Worm (Caenorhabditis elegans) whole organism, L4 larva: ENCODE measurements around the gene kin-20.

Source experiments
- F10B5.3 ChIP-seq: sonication (generic microtip); optimal IDR thresholded peaks from 2 replicates; lab custom pipeline; 2016; ENCODE audit warnings: mild to moderate bottlenecking, missing genetic modification characterization, missing compliant biosample characterization
- F37D6.2 ChIP-seq: sonication (generic microtip); optimal IDR thresholded peaks from 2 replicates; lab custom pipeline; 2016; ENCODE audit warnings: mild to moderate bottlenecking, missing genetic modification characterization, missing compliant biosample characterization
- T26A8.4 ChIP-seq: fragments of 200-800 bp; sonication (Bioruptor generic); IDR thresholded peaks from 2 replicates; pipeline ENCODE4 v1.3.6; 2022; ENCODE audit warnings: missing genetic modification characterization, missing compliant biosample characterization
- Y105C5A.15 ChIP-seq: fragments of 200-800 bp; sonication (Bioruptor generic); IDR thresholded peaks from 2 replicates; pipeline ENCODE4 v1.3.6; 2022; ENCODE audit warnings: missing genetic modification characterization, missing compliant biosample characterization
- Y5F2A.4 ChIP-seq: fragments of 200-800 bp; sonication (Bioruptor generic); optimal IDR thresholded peaks from 2 replicates; lab custom pipeline; 2018; ENCODE audit warnings: mild to moderate bottlenecking, missing genetic modification characterization, missing compliant biosample characterization
- aha-1 ChIP-seq: fragments of 150-350 bp; peaks from one replicate; lab custom pipeline; 2014; ENCODE audit warnings: missing biosample characterization, missing genetic modification characterization
- ama-1 ChIP-seq: fragments of 150-350 bp; optimal IDR thresholded peaks from 2 replicates; lab custom pipeline; 2014; ENCODE audit warnings: inconsistent platforms, mixed read lengths
- arid-1 ChIP-seq: fragments of 200-800 bp; sonication (Bioruptor generic); conservative IDR thresholded peaks from 2 replicates; pipeline ENCODE4 v1.3.6; 2022; ENCODE audit warnings: missing genetic modification reagents, missing genetic modification characterization, missing compliant biosample characterization
- ces-1 ChIP-seq: fragments of 150-350 bp; sonication (generic microtip); optimal IDR thresholded peaks from 4 replicates; lab custom pipeline; 2014; ENCODE audit warnings: missing biosample characterization, missing genetic modification reagents, missing genetic modification characterization
- daf-16 ChIP-seq, 3 experiments: sonication (generic microtip); optimal IDR thresholded peaks; 2 replicates each; lab custom pipeline; 2016 to 2017; ENCODE audit warnings: missing genetic modification characterization in 3 of 3, missing genetic modification reagents in 3 of 3, mild to moderate bottlenecking in 2 of 3, missing compliant biosample characterization in 2 of 3, missing biosample characterization in 1 of 3, moderate library complexity in 1 of 3
- daf-19 ChIP-seq: fragments of 200-800 bp; sonication (Bioruptor generic); conservative IDR thresholded peaks from 2 replicates; pipeline ENCODE4 v1.3.6; 2022; ENCODE audit warnings: missing genetic modification characterization, missing compliant biosample characterization
- dmd-6 ChIP-seq: fragments of 200-800 bp; sonication (Bioruptor generic); IDR thresholded peaks from 2 replicates; pipeline ENCODE4 v1.3.6; 2022; ENCODE audit warnings: missing genetic modification reagents, missing genetic modification characterization, missing compliant biosample characterization
- dmd-8 ChIP-seq: fragments of 200-800 bp; sonication (Bioruptor generic); IDR thresholded peaks from 2 replicates; pipeline ENCODE4 v1.3.6; 2022; ENCODE audit warnings: missing genetic modification characterization, missing compliant biosample characterization
- dpl-1 ChIP-seq: fragments of 150-350 bp; optimal IDR thresholded peaks from 2 replicates; lab custom pipeline; 2014; ENCODE audit warnings: missing biosample characterization, missing genetic modification reagents, missing genetic modification characterization
- dve-1 ChIP-seq: sonication (generic microtip); optimal IDR thresholded peaks from 2 replicates; lab custom pipeline; 2017; ENCODE audit warnings: antibody characterized with exemption, mild to moderate bottlenecking, missing genetic modification characterization, missing compliant biosample characterization; ENCODE audit not compliant: insufficient read depth
- egl-27 ChIP-seq: sonication (generic microtip); optimal IDR thresholded peaks from 3 replicates; lab custom pipeline; 2017; ENCODE audit warnings: missing biosample characterization, missing genetic modification reagents, missing genetic modification characterization
- egl-43 ChIP-seq: fragments of 200-800 bp; sonication (Bioruptor generic); IDR thresholded peaks from 2 replicates; pipeline ENCODE4 v1.3.6; 2022; ENCODE audit warnings: missing genetic modification reagents, missing genetic modification characterization, missing compliant biosample characterization
- fkh-10 ChIP-seq: fragments of 150-350 bp; optimal IDR thresholded peaks from 2 replicates; lab custom pipeline; 2014; ENCODE audit warnings: missing biosample characterization, missing genetic modification reagents, missing genetic modification characterization
- hlh-11 ChIP-seq: fragments of 200-800 bp; sonication (Bioruptor generic); optimal IDR thresholded peaks from 2 replicates; lab custom pipeline; 2018; ENCODE audit warnings: mild to moderate bottlenecking, missing genetic modification characterization, missing compliant biosample characterization
- hlh-30 ChIP-seq: sonication (generic microtip); optimal IDR thresholded peaks from 2 replicates; lab custom pipeline; 2017; ENCODE audit warnings: antibody characterized with exemption, mild to moderate bottlenecking, missing genetic modification characterization, missing compliant biosample characterization; ENCODE audit not compliant: insufficient read depth
- lin-13 ChIP-seq: fragments of 150-350 bp; optimal IDR thresholded peaks from 2 replicates; lab custom pipeline; 2014; ENCODE audit warnings: missing biosample characterization, missing genetic modification reagents, missing genetic modification characterization
- lin-15B ChIP-seq: fragments of 150-350 bp; sonication (generic microtip); optimal IDR thresholded peaks from 3 replicates; lab custom pipeline; 2014; ENCODE audit warnings: missing biosample characterization, missing genetic modification characterization
- lin-38 ChIP-seq: fragments of 200-800 bp; sonication (Bioruptor generic); IDR thresholded peaks from 2 replicates; pipeline ENCODE4 v1.3.6; 2022; ENCODE audit warnings: missing genetic modification reagents, missing genetic modification characterization, missing compliant biosample characterization
- madf-9 ChIP-seq: fragments of 200-800 bp; sonication (Bioruptor generic); conservative IDR thresholded peaks from 2 replicates; pipeline ENCODE4 v1.3.6; 2022; ENCODE audit warnings: missing genetic modification reagents, missing genetic modification characterization, missing compliant biosample characterization
- mdl-1 ChIP-seq, 2 experiments: fragments of 150-350 bp in 1 of 2; sonication (generic microtip) in 1 of 2; optimal IDR thresholded peaks; 2 replicates each; lab custom pipeline; 2014 to 2017; ENCODE audit warnings: missing biosample characterization in 2 of 2, missing genetic modification characterization in 2 of 2
- mep-1 ChIP-seq: fragments of 150-350 bp; sonication (generic microtip); optimal IDR thresholded peaks from 3 replicates; lab custom pipeline; 2014; ENCODE audit warnings: missing biosample characterization, missing genetic modification characterization
- mes-2 ChIP-seq: sonication (generic microtip); optimal IDR thresholded peaks from 2 replicates; lab custom pipeline; 2016; ENCODE audit warnings: missing genotype, mild to moderate bottlenecking, missing genetic modification characterization, missing compliant biosample characterization; ENCODE audit not compliant: poor library complexity, severe bottlenecking
- mxl-3 ChIP-seq: fragments of 200-800 bp; sonication (Bioruptor generic); optimal IDR thresholded peaks from 2 replicates; lab custom pipeline; 2018; ENCODE audit warnings: mild to moderate bottlenecking, missing genetic modification characterization, missing compliant biosample characterization
- nhr-102 ChIP-seq: sonication (generic microtip); optimal IDR thresholded peaks from 2 replicates; lab custom pipeline; 2016; ENCODE audit warnings: mild to moderate bottlenecking, missing genetic modification characterization, moderate library complexity, missing compliant biosample characterization
- nhr-11 ChIP-seq: fragments of 150-350 bp; optimal IDR thresholded peaks from 2 replicates; lab custom pipeline; 2014; ENCODE audit warnings: missing biosample characterization, missing genetic modification characterization
- nhr-25 ChIP-seq: sonication (generic microtip); optimal IDR thresholded peaks from 2 replicates; lab custom pipeline; 2017; ENCODE audit warnings: missing genetic modification characterization, mild to moderate bottlenecking, missing compliant biosample characterization, antibody characterized with exemption, moderate library complexity, borderline replicate concordance; ENCODE audit not compliant: insufficient read depth
- nhr-28 ChIP-seq: fragments of 150-350 bp; optimal IDR thresholded peaks from 2 replicates; lab custom pipeline; 2014; ENCODE audit warnings: missing biosample characterization, missing genetic modification characterization
- pha-4 ChIP-seq, 2 experiments: fragments of 150-350 bp in 1 of 2; fragments of 200-800 bp in 1 of 2; sonication (Bioruptor generic) in 1 of 2; IDR thresholded peaks in 1 of 2; optimal IDR thresholded peaks in 1 of 2; 2 replicates each; pipeline versions ENCODE4 v1.3.6 to Lab custom; 2014 to 2022; ENCODE audit warnings: missing genetic modification characterization in 2 of 2, missing genetic modification reagents in 2 of 2, missing biosample characterization in 1 of 2, missing compliant biosample characterization in 1 of 2
- saeg-2 ChIP-seq: fragments of 200-800 bp; sonication (Bioruptor generic); IDR thresholded peaks from 2 replicates; pipeline ENCODE4 v1.3.6; 2022; ENCODE audit warnings: missing genetic modification reagents, missing genetic modification characterization, missing compliant biosample characterization
- set-16 ChIP-seq: fragments of 200-800 bp; sonication (Bioruptor generic); IDR thresholded peaks from 2 replicates; pipeline ENCODE4 v1.3.6; 2022; ENCODE audit warnings: missing genetic modification reagents, missing genetic modification characterization, missing compliant biosample characterization
- snpc-4 ChIP-seq: fragments of 150-350 bp; optimal IDR thresholded peaks from 2 replicates; lab custom pipeline; 2014; ENCODE audit warnings: missing biosample characterization, missing genetic modification characterization
- unc-130 ChIP-seq: sonication (generic microtip); optimal IDR thresholded peaks from 2 replicates; lab custom pipeline; 2016; ENCODE audit warnings: missing genetic modification reagents, missing genetic modification characterization, missing compliant biosample characterization
- zfp-3 ChIP-seq: fragments of 200-800 bp; sonication (Bioruptor generic); conservative IDR thresholded peaks from 2 replicates; pipeline ENCODE4 v1.3.6; 2022; ENCODE audit warnings: missing genetic modification reagents, missing genetic modification characterization, missing compliant biosample characterization
- zip-11 ChIP-seq: fragments of 200-800 bp; sonication (Bioruptor generic); IDR thresholded peaks from 2 replicates; pipeline ENCODE4 v1.3.6; 2022; ENCODE audit warnings: missing genetic modification characterization, missing compliant biosample characterization
- ztf-7 ChIP-seq: fragments of 150-350 bp; optimal IDR thresholded peaks from 2 replicates; lab custom pipeline; 2014; ENCODE audit warnings: missing biosample characterization, missing genetic modification characterization

The kin-20 gene

DNA sequence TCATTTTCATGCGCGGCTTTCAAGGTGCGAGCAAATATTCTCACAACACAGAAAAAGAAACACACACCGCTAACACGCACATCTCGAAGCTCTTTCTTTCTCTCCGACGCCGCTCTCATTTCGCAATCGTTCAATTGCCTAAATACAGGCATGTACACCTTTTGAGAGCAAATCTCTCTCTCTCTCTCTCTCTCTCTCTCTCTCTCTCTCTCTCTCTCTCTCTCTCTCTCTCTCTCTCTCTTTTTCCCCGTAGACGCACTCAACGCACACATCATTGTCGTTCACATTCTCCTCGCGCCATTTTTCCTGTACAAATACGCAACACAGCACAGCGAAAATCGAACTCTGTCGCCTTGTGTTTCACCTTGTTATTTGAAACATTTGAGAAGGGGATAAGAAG, 1.7 kb upstream of the kin-20 start:
- no peak for TF ChIP-seq ces-1 (GFP tag; lab: Kevin White, UChicago)
- TF ChIP-seq dpl-1 (GFP tag; lab: Kevin White, UChicago): no peak
- TF ChIP-seq mxl-3 (GFP tag; lab: Kevin White, UChicago): peak; percentile 1
- TF ChIP-seq dmd-8 (GFP tag; lab: Robert Waterston, UW): no peak
- TF ChIP-seq lin-38 (GFP tag; lab: Robert Waterston, UW): no peak
- TF ChIP-seq ama-1 (lab: Kevin White, UChicago): no peak
- TF ChIP-seq zfp-3 (GFP tag; lab: Robert Waterston, UW): no peak
- TF ChIP-seq F10B5.3 (tag; lab: Kevin White, UChicago): no peak
- TF ChIP-seq Y5F2A.4: no peak
- no peak for TF ChIP-seq unc-130 (GFP tag; lab: Kevin White, UChicago)
- peak; percentile 92 for TF ChIP-seq pha-4 (GFP tag; IDR thresholded peaks at IDR 0.05; lab: Robert Waterston, UW)
- TF ChIP-seq pha-4 (tag; optimal IDR thresholded peaks at IDR 0.05; lab: Kevin White, UChicago): peak; percentile 17
- no peak for TF ChIP-seq nhr-102
- peak; percentile 74 for TF ChIP-seq aha-1 (tag; lab: Kevin White, UChicago)
- TF ChIP-seq daf-16 (GFP tag; optimal IDR thresholded peaks at IDR 0.05; lab: Kevin White, UChicago): no peak
- TF ChIP-seq daf-16 (tag; optimal IDR thresholded peaks at IDR 0.05; lab: Kevin White, UChicago): peak; percentile 5
- peak; percentile 2 for TF ChIP-seq hlh-30
- no peak for TF ChIP-seq fkh-10 (GFP tag; lab: Kevin White, UChicago)
- TF ChIP-seq dmd-6 (GFP tag; lab: Robert Waterston, UW): peak; percentile 51; the same call in 1 of the 2 replicates
- TF ChIP-seq nhr-28 (tag; lab: Kevin White, UChicago): peak; percentile 30
- TF ChIP-seq saeg-2 (GFP tag; lab: Robert Waterston, UW): no peak
- peak; percentile 67 for TF ChIP-seq hlh-11 (tag; lab: Kevin White, UChicago)
- peak; percentile 57 for TF ChIP-seq mep-1 (tag; lab: Kevin White, UChicago)
- no peak for TF ChIP-seq egl-27 (tag; lab: Kevin White, UChicago)
- TF ChIP-seq set-16 (GFP tag; lab: Robert Waterston, UW): peak; percentile 69
- peak; percentile 42; the same call in 1 of the 2 replicates for TF ChIP-seq T26A8.4
- TF ChIP-seq madf-9 (GFP tag; lab: Robert Waterston, UW): no peak
- TF ChIP-seq ztf-7: no peak
- peak; percentile 27 for TF ChIP-seq nhr-25
- peak; percentile 78 for TF ChIP-seq dve-1 (tag; lab: Kevin White, UChicago)
- no peak for TF ChIP-seq zip-11
- no peak for TF ChIP-seq lin-13
- TF ChIP-seq lin-15B: no peak
- no peak for TF ChIP-seq F37D6.2 (tag; lab: Kevin White, UChicago)
- TF ChIP-seq mdl-1 (tag; optimal IDR thresholded peaks at IDR 0.05; lab: Kevin White, UChicago): peak in 1 of 2 experiments; percentile 4
- no peak for TF ChIP-seq nhr-11 (tag; lab: Kevin White, UChicago)
- 0 out of 2 replicates have a peak, but pooled peaks have one; percentile 19 for TF ChIP-seq egl-43 (GFP tag; lab: Robert Waterston, UW)
- no peak for TF ChIP-seq Y105C5A.15 (GFP tag; lab: Robert Waterston, UW)

DNA sequence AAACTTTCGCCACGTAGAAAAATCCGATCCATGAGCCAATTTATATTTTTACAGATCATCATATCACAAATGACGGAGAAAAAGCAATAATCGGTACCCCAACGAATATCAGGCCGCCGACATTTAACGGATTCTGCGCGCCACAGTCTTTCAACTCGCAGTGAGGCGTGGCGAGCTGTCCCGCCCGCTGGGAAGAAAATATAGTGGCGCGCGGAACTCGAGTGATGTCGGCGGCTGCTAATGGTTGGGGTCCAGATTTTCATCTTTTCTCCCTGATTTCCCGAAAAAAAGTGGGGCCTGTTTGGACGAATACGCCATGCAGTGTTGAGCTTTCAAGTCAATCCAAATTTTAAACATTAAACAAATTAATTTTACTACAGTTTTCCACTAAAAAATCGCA, 1.0 kb upstream of the kin-20 start:
- TF ChIP-seq snpc-4 (tag; lab: Kevin White, UChicago) (peak; percentile 42), arid-1 (no peak), set-16 (GFP tag; lab: Robert Waterston, UW) (0 out of 2 replicates have a peak, but pooled peaks have one; percentile 33), mes-2 (peak; percentile 30), daf-19 (no peak)
